Worm (Caenorhabditis elegans): ENCODE measurements around the gene K02F3.12.

DNA sequence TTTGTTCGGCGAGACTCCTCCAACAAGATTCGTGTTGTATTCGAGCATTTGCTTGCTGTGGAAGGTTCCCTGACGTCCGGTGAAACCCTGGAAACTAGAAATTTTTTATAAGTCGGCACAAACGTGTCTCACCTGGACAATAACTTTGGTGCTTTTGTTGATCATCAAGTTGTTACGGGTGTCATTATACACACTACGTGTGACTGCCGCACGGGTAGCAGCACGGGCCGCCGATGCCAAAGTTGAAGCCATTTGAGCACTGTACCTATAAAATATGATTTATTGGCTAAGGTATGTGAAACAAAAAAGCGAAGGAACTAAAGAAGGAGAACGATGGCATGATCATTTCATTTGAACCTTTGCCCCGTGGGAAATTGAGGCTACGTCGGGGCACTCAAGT lies 44.8 kb downstream of the K02F3.12 start, which contains the start of gene sucl-2:
- TF ChIP-seq snpc-4 (tag; optimal IDR thresholded peaks at IDR 0.05): no peak
- TF ChIP-seq ama-1 (optimal IDR thresholded peaks at IDR 0.05): no peak
- no peak for TF ChIP-seq ztf-4 (tag; optimal IDR thresholded peaks at IDR 0.05)
- no peak for TF ChIP-seq aly-2 (tag; optimal IDR thresholded peaks at IDR 0.05)
- no peak for TF ChIP-seq fos-1 (tag; optimal IDR thresholded peaks at IDR 0.05)
- TF ChIP-seq pqm-1 (tag; optimal IDR thresholded peaks at IDR 0.05): no peak
- no peak for TF ChIP-seq sox-4 (tag; optimal IDR thresholded peaks at IDR 0.05)
- no peak for TF ChIP-seq nhr-11 (tag; optimal IDR thresholded peaks at IDR 0.05)
- no peak for TF ChIP-seq xbp-1 (tag; optimal IDR thresholded peaks at IDR 0.05)
